Fruit fly (Drosophila melanogaster): ENCODE measurements around the gene CG31915.

Gene CG31915

dm6 chr2L:5527861-5528260 lies at the start of gene CG31915 (continued):
- peak; percentile 51; the same call in 1 of the 3 replicates for TF ChIP-seq knrl (GFP tag; IDR thresholded peaks at IDR 0.05; ENCODE audit: partially characterized antibody)
- no peak for TF ChIP-seq Camta (GFP tag; optimal IDR thresholded peaks at IDR 0.05)
- TF ChIP-seq hbn (GFP tag; IDR thresholded peaks at IDR 0.05; ENCODE audit: partially characterized antibody), result peak; percentile 51
- TF ChIP-seq CG12299 (tag; optimal IDR thresholded peaks at IDR 0.05), result no peak
- peak; percentile 91 for TF ChIP-seq otp (GFP tag; IDR thresholded peaks at IDR 0.05)
- peak; percentile 91 for TF ChIP-seq E2f2 (GFP tag; IDR thresholded peaks at IDR 0.05)
- TF ChIP-seq Gug (GFP tag; IDR thresholded peaks at IDR 0.05), result no peak
- no peak for TF ChIP-seq CG4282 (GFP tag; optimal IDR thresholded peaks at IDR 0.05)
- TF ChIP-seq Doc3 (GFP tag; IDR thresholded peaks at IDR 0.05; ENCODE audit: partially characterized antibody), result peak; percentile 53; the same call in 2 of the 3 replicates
- no peak for TF ChIP-seq CG33213 (GFP tag; optimal IDR thresholded peaks at IDR 0.05)
- TF ChIP-seq slbo (GFP tag; IDR thresholded peaks at IDR 0.05), result no peak
- TF ChIP-seq HLH4C (GFP tag; IDR thresholded peaks at IDR 0.05; ENCODE audit: partially characterized antibody), result peak; percentile 87
- peak; percentile 85 for TF ChIP-seq hb (GFP tag; IDR thresholded peaks at IDR 0.05; ENCODE audit: partially characterized antibody)
- peak; percentile 21 for TF ChIP-seq YL-1 (GFP tag; optimal IDR thresholded peaks at IDR 0.05)
- TF ChIP-seq nau (GFP tag; optimal IDR thresholded peaks at IDR 0.05), result no peak
- peak; percentile 83 for TF ChIP-seq Bgb (GFP tag; IDR thresholded peaks at IDR 0.05; ENCODE audit: partially characterized antibody)
- TF ChIP-seq tap (tag; optimal IDR thresholded peaks at IDR 0.05), result no peak
- TF ChIP-seq CG6654 (GFP tag; optimal IDR thresholded peaks at IDR 0.05), result peak; percentile 100
- TF ChIP-seq HmgZ (tag; optimal IDR thresholded peaks at IDR 0.05), result peak; percentile 36
- no peak for TF ChIP-seq onecut (GFP tag; IDR thresholded peaks at IDR 0.05)
- TF ChIP-seq pzg (GFP tag; optimal IDR thresholded peaks at IDR 0.05), result peak; percentile 37
- TF ChIP-seq CG3995 (GFP tag; optimal IDR thresholded peaks at IDR 0.05), result no peak
- TF ChIP-seq CG2199 (GFP tag; IDR thresholded peaks at IDR 0.05), result 0 out of 3 replicates have a peak, but pooled peaks have one; percentile 25
- TF ChIP-seq amos (GFP tag; IDR thresholded peaks at IDR 0.05; ENCODE audit: partially characterized antibody), result peak; percentile 61; the same call in 1 of the 2 replicates
- peak; percentile 8 for TF ChIP-seq BEAF-32 (GFP tag; optimal IDR thresholded peaks at IDR 0.05)
- no peak for TF ChIP-seq bcd (GFP tag; optimal IDR thresholded peaks at IDR 0.05)
- TF ChIP-seq CHES-1-like (GFP tag; optimal IDR thresholded peaks at IDR 0.05), result no peak
- peak; percentile 29 for TF ChIP-seq Sry-δ (GFP tag; optimal IDR thresholded peaks at IDR 0.05)
- no peak for TF ChIP-seq salm (tag; optimal IDR thresholded peaks at IDR 0.05)
- TF ChIP-seq cad (GFP tag; optimal IDR thresholded peaks at IDR 0.05), result peak; percentile 92
- TF ChIP-seq Dll (GFP tag; IDR thresholded peaks at IDR 0.05; ENCODE audit: partially characterized antibody), result peak; percentile 47; the same call in 2 of the 4 replicates
- TF ChIP-seq Six4 (GFP tag; optimal IDR thresholded peaks at IDR 0.05), result no peak
- peak; percentile 89 for TF ChIP-seq CG6791 (GFP tag; IDR thresholded peaks at IDR 0.05; ENCODE audit: partially characterized antibody)
- TF ChIP-seq CG43689 (GFP tag; IDR thresholded peaks at IDR 0.05), result no peak
- TF ChIP-seq unc-4 (GFP tag; IDR thresholded peaks at IDR 0.05; ENCODE audit: partially characterized antibody), result peak; percentile 25; the same call in 1 of the 2 replicates
- no peak for TF ChIP-seq Gsc (GFP tag; IDR thresholded peaks at IDR 0.05)
- no peak for TF ChIP-seq Adf1 (GFP tag; IDR thresholded peaks at IDR 0.05)
- TF ChIP-seq CG15479 (GFP tag; optimal IDR thresholded peaks at IDR 0.05), result no peak
- TF ChIP-seq mld (GFP tag; IDR thresholded peaks at IDR 0.05; ENCODE audit: partially characterized antibody), result peak; percentile 68; the same call in 1 of the 3 replicates
- TF ChIP-seq sens (GFP tag), result peak; percentile 27
- no peak for TF ChIP-seq Xrp1 (GFP tag; IDR thresholded peaks at IDR 0.05)
- peak; percentile 29 for TF ChIP-seq CG15514 (GFP tag; optimal IDR thresholded peaks at IDR 0.05)
- no peak for TF ChIP-seq CG4617 (GFP tag; optimal IDR thresholded peaks at IDR 0.05; ENCODE audit: borderline replicate concordance)
- no peak for TF ChIP-seq CG10431 (GFP tag; optimal IDR thresholded peaks at IDR 0.05)
- TF ChIP-seq Scr (GFP tag; IDR thresholded peaks at IDR 0.05; ENCODE audit: partially characterized antibody), result peak; percentile 67
- TF ChIP-seq lilli (GFP tag; optimal IDR thresholded peaks at IDR 0.05), result no peak
- no peak for TF ChIP-seq CG12219 (GFP tag; optimal IDR thresholded peaks at IDR 0.05)
- TF ChIP-seq al (GFP tag; IDR thresholded peaks at IDR 0.05), result no peak
- TF ChIP-seq CG14860 (GFP tag; IDR thresholded peaks at IDR 0.05; ENCODE audit: partially characterized antibody), result peak; percentile 71
- TF ChIP-seq twi (tag; optimal IDR thresholded peaks at IDR 0.05), result peak; percentile 8
